Worm (Caenorhabditis elegans) whole organism, midembryonic: ENCODE results near the gene C10E2.2.

ENCODE experiments used
- T22C8.4 ChIP-seq: fragments of 200-800 bp; sonication (Bioruptor generic); IDR thresholded peaks from 2 replicates; pipeline ENCODE4 v1.3.6; 2022; ENCODE audit warnings: missing genetic modification characterization, missing compliant biosample characterization
- flt-1 ChIP-seq: fragments of 200-800 bp; sonication (Bioruptor generic); IDR thresholded peaks from 2 replicates; pipeline ENCODE4 v1.3.6; 2022; ENCODE audit warnings: missing genetic modification characterization, missing compliant biosample characterization
- med-1 ChIP-seq: sonication (generic microtip); optimal IDR thresholded peaks from 2 replicates; lab custom pipeline; 2017; ENCODE audit warnings: missing genetic modification characterization, mild to moderate bottlenecking, missing compliant biosample characterization, antibody characterized with exemption, missing genetic modification reagents; ENCODE audit not compliant: insufficient read depth
- ref-1 ChIP-seq: fragments of 200-800 bp; sonication (Bioruptor generic); conservative IDR thresholded peaks from 2 replicates; pipeline ENCODE4 v1.3.6; 2022; ENCODE audit warnings: missing genetic modification reagents, missing genetic modification characterization, missing compliant biosample characterization
- tab-1 ChIP-seq: fragments of 200-800 bp; sonication (Bioruptor generic); IDR thresholded peaks from 2 replicates; pipeline ENCODE4 v1.3.6; 2022; ENCODE audit warnings: missing genetic modification characterization, missing compliant biosample characterization

DNA sequence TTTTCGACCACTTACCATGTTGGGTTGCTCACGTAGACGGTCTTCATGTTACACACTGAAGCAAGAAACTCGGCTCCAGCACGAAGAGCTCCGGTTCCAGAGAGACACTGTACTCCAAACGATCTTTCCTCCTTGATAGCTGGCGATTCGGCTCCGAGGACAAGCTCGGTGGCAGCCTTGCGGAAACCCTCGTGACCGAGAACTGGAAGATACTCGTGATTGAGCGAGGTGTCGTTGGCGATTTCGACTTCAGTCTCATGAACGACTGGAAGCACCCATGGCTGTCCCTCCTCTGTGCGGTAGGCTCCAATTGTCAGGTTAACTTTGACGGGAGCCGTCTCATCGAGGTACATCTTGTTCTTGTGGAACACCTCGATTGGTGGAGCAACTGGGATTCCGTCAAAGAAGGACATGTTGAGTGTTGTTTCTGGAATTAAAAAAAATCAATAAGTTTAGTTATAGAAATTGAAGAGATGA is 47.7 kb downstream of the C10E2.2 start, which contains the start of gene got-1.2:
- TF ChIP-seq ref-1 (GFP tag; lab: Robert Waterston, UW) (no peak), tab-1 (GFP tag; lab: Robert Waterston, UW) (0 out of 2 replicates have a peak, but pooled peaks have one; percentile 14), med-1 (no peak), flt-1 (no peak), T22C8.4 (no peak)
